Fruit fly (Drosophila melanogaster) whole organism, adult: ENCODE measurements around the gene CG31832.

Experiments used
- CG11617 ChIP-seq: fragments of 200-800 bp; sonication (Bioruptor generic); optimal IDR thresholded peaks from 2 replicates; lab custom pipeline; 2017; ENCODE audit warnings: mild to moderate bottlenecking, missing biosample characterization, missing genetic modification reagents, missing genetic modification characterization
- CG12768 ChIP-seq: fragments of 200-800 bp; sonication (Bioruptor generic); optimal IDR thresholded peaks from 2 replicates; lab custom pipeline; 2017; ENCODE audit warnings: missing biosample characterization, missing genetic modification characterization, mild to moderate bottlenecking, moderate library complexity, missing genetic modification reagents
- CG14711 ChIP-seq: fragments of 200-800 bp; sonication (Bioruptor generic); optimal IDR thresholded peaks from 2 replicates; lab custom pipeline; 2018; ENCODE audit warnings: missing biosample characterization, mild to moderate bottlenecking, missing genetic modification characterization, moderate library complexity
- CG1620 ChIP-seq: fragments of 200-800 bp; sonication (Bioruptor generic); optimal IDR thresholded peaks from 2 replicates; lab custom pipeline; 2016; ENCODE audit warnings: missing biosample characterization, missing genetic modification characterization
- CG33017 ChIP-seq: fragments of 200-800 bp; sonication (Bioruptor generic); optimal IDR thresholded peaks from 2 replicates; lab custom pipeline; 2018; ENCODE audit warnings: missing biosample characterization, mild to moderate bottlenecking, missing genetic modification characterization, moderate library complexity
- CG5204 ChIP-seq: fragments of 200-800 bp; sonication (Bioruptor generic); optimal IDR thresholded peaks from 2 replicates; lab custom pipeline; 2016; ENCODE audit warnings: missing biosample characterization, missing genetic modification characterization
- CG7045 ChIP-seq: fragments of 200-800 bp; sonication (Bioruptor generic); optimal IDR thresholded peaks from 2 replicates; lab custom pipeline; 2017; ENCODE audit warnings: missing biosample characterization, mild to moderate bottlenecking, missing genetic modification characterization
- CG7101 ChIP-seq: fragments of 200-800 bp; sonication (Bioruptor generic); optimal IDR thresholded peaks from 2 replicates; lab custom pipeline; 2018; ENCODE audit warnings: missing biosample characterization, mild to moderate bottlenecking, missing genetic modification characterization, moderate library complexity
- Clk ChIP-seq: fragments of 200-800 bp; sonication (Bioruptor generic); optimal IDR thresholded peaks from 2 replicates; lab custom pipeline; 2017; ENCODE audit warnings: missing biosample characterization, missing genetic modification characterization
- Crg-1 ChIP-seq: fragments of 200-800 bp; sonication (Bioruptor generic); optimal IDR thresholded peaks from 2 replicates; lab custom pipeline; 2016; ENCODE audit warnings: missing biosample characterization, missing genetic modification characterization
- Hr96 ChIP-seq: fragments of 200-800 bp; sonication (Bioruptor generic); optimal IDR thresholded peaks from 2 replicates; lab custom pipeline; 2016; ENCODE audit warnings: missing biosample characterization, missing genetic modification characterization
- Mnt ChIP-seq: fragments of 200-800 bp; sonication (Bioruptor generic); optimal IDR thresholded peaks from 2 replicates; lab custom pipeline; 2016; ENCODE audit warnings: missing biosample characterization, mild to moderate bottlenecking, missing genetic modification characterization
- bab1 ChIP-seq: fragments of 200-800 bp; sonication (Bioruptor generic); optimal IDR thresholded peaks from 3 replicates; lab custom pipeline; 2019; ENCODE audit warnings: missing biosample characterization, mild to moderate bottlenecking, missing genetic modification characterization, moderate library complexity
- cic ChIP-seq: fragments of 200-800 bp; sonication (Bioruptor generic); optimal IDR thresholded peaks from 2 replicates; lab custom pipeline; 2017; ENCODE audit warnings: missing biosample characterization, mild to moderate bottlenecking, missing genetic modification characterization, moderate library complexity
- cnc ChIP-seq, 2 experiments: fragments of >200 bp; optimal IDR thresholded peaks; 2 replicates each; lab custom pipeline; 2017
- kay ChIP-seq: fragments of 200-800 bp; sonication (Bioruptor generic); peaks from one replicate; lab custom pipeline; 2016; ENCODE audit warnings: missing biosample characterization, missing genetic modification characterization, borderline replicate concordance
- ovo ChIP-seq: fragments of 200-800 bp; sonication (Bioruptor generic); optimal IDR thresholded peaks from 2 replicates; lab custom pipeline; 2016; ENCODE audit warnings: missing biosample characterization, missing genetic modification characterization
- pad ChIP-seq: fragments of 200-800 bp; sonication (Bioruptor generic); optimal IDR thresholded peaks from 3 replicates; lab custom pipeline; 2017; ENCODE audit warnings: missing biosample characterization, missing genetic modification characterization, mild to moderate bottlenecking, moderate library complexity, missing genetic modification reagents
- tj ChIP-seq: fragments of 200-800 bp; sonication (Bioruptor generic); optimal IDR thresholded peaks from 3 replicates; lab custom pipeline; 2017; ENCODE audit warnings: missing biosample characterization, mild to moderate bottlenecking, missing genetic modification characterization, moderate library complexity
- toe ChIP-seq: fragments of 200-800 bp; sonication (Bioruptor generic); optimal IDR thresholded peaks from 2 replicates; lab custom pipeline; 2016; ENCODE audit warnings: missing biosample characterization, missing genetic modification characterization

Gene CG31832

dm6 chr2L:15007331-15007863 lies 24.2 kb downstream of the CG31832 start, which contains the start of the genes Ankrd49 and NC2beta:
Gene Ankrd49, minus strand, starts transcription at chr2L:15007431.
Gene NC2beta, plus strand, starts transcription at chr2L:15007813.
- TF ChIP-seq CG11617 (GFP tag; lab: Kevin White, UChicago) = no peak
- no peak for TF ChIP-seq CG1620 (GFP tag; lab: Kevin White, UChicago)
- no peak for TF ChIP-seq CG7101 (tag; lab: Kevin White, UChicago)
- TF ChIP-seq CG12768 (GFP tag; lab: Kevin White, UChicago) = no peak

DNA sequence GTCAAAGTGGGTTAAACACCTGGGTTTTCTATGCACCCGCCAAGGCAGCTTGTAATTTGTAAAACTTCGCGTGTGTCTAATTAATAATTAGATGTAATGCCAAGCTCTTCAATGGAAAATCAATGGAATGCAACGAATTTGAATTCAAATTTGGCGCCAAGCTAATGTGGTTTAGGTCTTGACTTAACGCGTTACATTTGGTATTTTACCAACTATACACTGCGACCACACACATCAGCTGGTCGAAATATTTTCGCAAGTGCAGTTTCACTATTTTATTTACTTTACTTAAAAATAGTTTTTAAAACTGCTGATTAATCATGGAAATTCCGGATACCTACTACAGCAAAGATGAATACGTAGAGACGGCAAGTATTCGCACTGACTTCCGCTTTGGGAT lies 26.0 kb downstream of the CG31832 start, which contains the start of gene DCTN5-p25:
DCTN5-p25 (plus strand) TSS at position 229 of the 400 bp plus-strand sequence.
- TF ChIP-seq bab1 (GFP tag; lab: Kevin White, UChicago) (peak; percentile 14), ovo (GFP tag; lab: Kevin White, UChicago) (no peak)

DNA sequence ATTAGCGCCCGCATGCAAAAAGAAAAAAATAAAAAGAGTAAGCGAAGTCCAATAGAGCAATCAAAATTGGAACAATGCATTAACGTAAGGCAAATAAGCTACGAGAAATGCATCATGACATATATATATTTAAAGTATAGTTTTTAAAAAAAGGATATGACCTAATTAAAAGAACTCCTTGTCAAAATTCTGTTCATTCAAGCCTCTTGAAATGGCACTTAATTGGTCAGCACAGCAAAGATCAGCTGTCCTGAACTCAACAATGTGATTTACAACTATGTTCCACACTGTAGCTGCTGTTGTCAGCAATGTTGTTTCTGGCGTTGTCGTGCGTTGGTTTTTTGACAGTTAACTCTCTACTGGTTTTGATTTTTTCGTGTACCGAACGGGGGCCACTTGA lies 29.7 kb downstream of the CG31832 start:
- TF ChIP-seq CG12768 (GFP tag; lab: Kevin White, UChicago) (no peak), CG5204 (GFP tag; lab: Kevin White, UChicago) (no peak), CG14711 (tag; lab: Kevin White, UChicago) (no peak), CG33017 (tag; lab: Kevin White, UChicago) (no peak), ovo (GFP tag; lab: Kevin White, UChicago) (no peak)

- TF ChIP-seq Crg-1 (GFP tag; lab: Kevin White, UChicago) = no peak
These were observed 31.2 kb downstream of the CG31832 start for dm6 chr2L:15000360-15000759.

DNA sequence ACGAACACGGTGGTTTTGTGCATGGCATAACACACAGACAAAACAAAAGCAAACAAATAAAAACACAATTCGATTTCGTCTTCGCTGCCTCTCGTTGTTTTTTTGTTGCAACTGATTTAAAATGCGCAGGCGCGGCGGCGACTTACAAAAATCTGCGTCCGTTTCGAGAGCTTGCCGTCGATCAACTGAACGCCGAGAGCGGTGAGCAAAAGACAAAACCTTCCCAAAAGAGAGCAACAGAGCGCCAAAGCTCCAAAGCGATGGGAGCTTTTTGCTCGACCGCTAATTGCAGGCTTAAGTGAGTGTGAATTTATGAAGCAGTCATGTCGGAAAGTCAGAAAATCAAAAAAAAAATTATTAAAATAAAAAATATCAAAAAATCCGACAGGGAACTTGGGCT lies 34.2 kb downstream of the CG31832 start, which contains the start of gene mol:
mol (minus strand) TSS at position 190 of the 400 bp plus-strand sequence.
- TF ChIP-seq Clk (GFP tag; lab: Kevin White, UChicago) (no peak), tj (GFP tag; lab: Kevin White, UChicago) (no peak), CG12768 (GFP tag; lab: Kevin White, UChicago) (no peak), kay (GFP tag; lab: Kevin White, UChicago) (no peak), CG1620 (GFP tag; lab: Kevin White, UChicago) (no peak), CG33017 (tag; lab: Kevin White, UChicago) (no peak), Mnt (GFP tag; lab: Kevin White, UChicago) (no peak), pad (no peak), Crg-1 (GFP tag; lab: Kevin White, UChicago) (no peak), ovo (GFP tag; lab: Kevin White, UChicago) (no peak), CG7045 (GFP tag; lab: Kevin White, UChicago) (no peak), cic (GFP tag; lab: Kevin White, UChicago) (no peak)

- no peak for TF ChIP-seq CG12768 (GFP tag; lab: Kevin White, UChicago)
- TF ChIP-seq cnc (optimal IDR thresholded peaks at IDR 0.05; lab: Kevin White, UChicago) = no peak
- no peak for TF ChIP-seq ovo (GFP tag; lab: Kevin White, UChicago)
- TF ChIP-seq toe (GFP tag; lab: Kevin White, UChicago) = no peak
- TF ChIP-seq bab1 (GFP tag; lab: Kevin White, UChicago) = peak; percentile 50
- TF ChIP-seq Mnt (GFP tag; lab: Kevin White, UChicago) = no peak
- no peak for TF ChIP-seq CG11617 (GFP tag; lab: Kevin White, UChicago)
- no peak for TF ChIP-seq CG5204 (GFP tag; lab: Kevin White, UChicago)
- TF ChIP-seq CG7101 (tag; lab: Kevin White, UChicago) = peak; percentile 22
- TF ChIP-seq CG14711 (tag; lab: Kevin White, UChicago) = peak; percentile 51
- no peak for TF ChIP-seq tj (GFP tag; lab: Kevin White, UChicago)
- peak; percentile 19 for TF ChIP-seq CG7045 (GFP tag; lab: Kevin White, UChicago)
- no peak for TF ChIP-seq CG1620 (GFP tag; lab: Kevin White, UChicago)
- TF ChIP-seq cic (GFP tag; lab: Kevin White, UChicago) = no peak
- TF ChIP-seq kay (GFP tag; lab: Kevin White, UChicago) = no peak
- TF ChIP-seq pad = peak; percentile 48
- no peak for TF ChIP-seq Crg-1 (GFP tag; lab: Kevin White, UChicago)
- no peak for TF ChIP-seq Hr96 (GFP tag; lab: Kevin White, UChicago)
- no peak for TF ChIP-seq CG33017 (tag; lab: Kevin White, UChicago)
These were observed 35.7 kb downstream of the CG31832 start for dm6 chr2L:14995594-14996463.
